Fruit fly (Drosophila melanogaster): ENCODE measurements around the gene Ir94b.

Ir94b gene

dm6 chr3R:22139113-22139512 lies 22.1 kb upstream of the Ir94b start (continued):
- TF ChIP-seq CG1647 (GFP tag; optimal IDR thresholded peaks at IDR 0.05) (peak; percentile 36), dan (GFP tag; IDR thresholded peaks at IDR 0.05) (peak; percentile 67), Doc2 (GFP tag; IDR thresholded peaks at IDR 0.05) (no peak), CG13894 (tag; optimal IDR thresholded peaks at IDR 0.05) (no peak), Xrp1 (GFP tag; IDR thresholded peaks at IDR 0.05) (peak; percentile 92), HLHmδ (GFP tag; optimal IDR thresholded peaks at IDR 0.05) (no peak), HmgZ (tag; optimal IDR thresholded peaks at IDR 0.05) (peak; percentile 9), NfI (GFP tag; optimal IDR thresholded peaks at IDR 0.05) (peak; percentile 37), CG4730 (GFP tag; IDR thresholded peaks at IDR 0.05) (peak; percentile 65), nerfin-1 (tag; optimal IDR thresholded peaks at IDR 0.05) (no peak), Camta (GFP tag; optimal IDR thresholded peaks at IDR 0.05) (peak; percentile 67), CG9437 (GFP tag; optimal IDR thresholded peaks at IDR 0.05) (peak; percentile 2), Gug (GFP tag; IDR thresholded peaks at IDR 0.05) (peak; percentile 65; the same call in 3 of the 4 replicates), CG8944 (GFP tag; optimal IDR thresholded peaks at IDR 0.05) (peak; percentile 51), Ada2b (GFP tag; IDR thresholded peaks at IDR 0.05) (peak; percentile 66), CG12769 (tag; optimal IDR thresholded peaks at IDR 0.05) (peak; percentile 38), CG17568 (GFP tag; optimal IDR thresholded peaks at IDR 0.05) (peak; percentile 33), CG15269 (tag; optimal IDR thresholded peaks at IDR 0.05) (peak; percentile 34), CG6683 (GFP tag; optimal IDR thresholded peaks at IDR 0.05) (peak; percentile 61), Antp (GFP tag; optimal IDR thresholded peaks at IDR 0.05) (peak; percentile 80), Nf-YB (GFP tag; optimal IDR thresholded peaks at IDR 0.05) (no peak), Dip2 (GFP tag; IDR thresholded peaks at IDR 0.05) (no peak), lab (GFP tag; optimal IDR thresholded peaks at IDR 0.05) (peak; percentile 60), CG11398 (GFP tag; optimal IDR thresholded peaks at IDR 0.05) (peak; percentile 25), fd3F (GFP tag; optimal IDR thresholded peaks at IDR 0.05) (no peak), Fer3 (tag; optimal IDR thresholded peaks at IDR 0.05) (peak; percentile 35), Oaz (GFP tag; IDR thresholded peaks at IDR 0.05) (peak; percentile 27; the same call in 1 of the 2 replicates), CG4854 (GFP tag; optimal IDR thresholded peaks at IDR 0.05) (no peak), CG9817 (tag; optimal IDR thresholded peaks at IDR 0.05) (peak; percentile 18), repo (GFP tag; optimal IDR thresholded peaks at IDR 0.05) (peak; percentile 51), ro (GFP tag; IDR thresholded peaks at IDR 0.05) (no peak), Oli (tag; optimal IDR thresholded peaks at IDR 0.05) (peak; percentile 70), H15 (GFP tag; IDR thresholded peaks at IDR 0.05) (peak; percentile 48; the same call in 1 of the 3 replicates), E2f1 (GFP tag; IDR thresholded peaks at IDR 0.05) (peak; percentile 80), pnt (GFP tag; optimal IDR thresholded peaks at IDR 0.05) (peak; percentile 70), abd-A (tag; optimal IDR thresholded peaks at IDR 0.05) (no peak), CG9215 (GFP tag; IDR thresholded peaks at IDR 0.05) (no peak), fd96Cb (tag; optimal IDR thresholded peaks at IDR 0.05) (peak; percentile 77), CG11695 (GFP tag; IDR thresholded peaks at IDR 0.05) (peak; percentile 52; the same call in 1 of the 3 replicates), ewg (GFP tag; optimal IDR thresholded peaks at IDR 0.05) (peak; percentile 51), Scr (GFP tag; IDR thresholded peaks at IDR 0.05; ENCODE audit: partially characterized antibody) (no peak), CG2120 (GFP tag; optimal IDR thresholded peaks at IDR 0.05) (no peak), Taf1 (GFP tag; IDR thresholded peaks at IDR 0.05) (no peak), CG18011 (GFP tag; optimal IDR thresholded peaks at IDR 0.05) (no peak), CG12391 (tag; optimal IDR thresholded peaks at IDR 0.05) (peak; percentile 67), Mrtf (GFP tag; IDR thresholded peaks at IDR 0.05) (no peak), CG1603 (tag; optimal IDR thresholded peaks at IDR 0.05) (peak; percentile 91), slp2 (GFP tag; optimal IDR thresholded peaks at IDR 0.05) (peak; percentile 59), fd64A (GFP tag; optimal IDR thresholded peaks at IDR 0.05) (peak; percentile 69), Dad (GFP tag; optimal IDR thresholded peaks at IDR 0.05) (peak; percentile 80), Gsc (GFP tag; IDR thresholded peaks at IDR 0.05) (peak; percentile 58; the same call in 1 of the 2 replicates)

Data from whole organism, embryonic.